Fruit fly (Drosophila melanogaster) whole organism, embryonic: ENCODE data around the gene HemK2.

Source experiments
- BEAF-32 ChIP-seq: fragments of 200-800 bp; sonication (Bioruptor generic); optimal IDR thresholded peaks from 3 replicates; lab custom pipeline; 2017; ENCODE audit warnings: missing biosample characterization, missing genetic modification characterization, mild to moderate bottlenecking, moderate library complexity, missing genetic modification reagents
- Bdp1 ChIP-seq: fragments of 200-800 bp; sonication (Bioruptor generic); optimal IDR thresholded peaks from 3 replicates; lab custom pipeline; 2016; ENCODE audit warnings: missing biosample characterization, missing genetic modification characterization
- CG11247 ChIP-seq: fragments of 200-800 bp; sonication (Bioruptor generic); IDR thresholded peaks from 2 replicates; pipeline ENCODE4 v1.3.6; 2022; ENCODE audit warnings: missing biosample characterization, missing genetic modification characterization
- CG11696 ChIP-seq: fragments of 200-800 bp; sonication (Bioruptor generic); IDR thresholded peaks from 2 replicates; pipeline ENCODE4 v1.3.6; 2022; ENCODE audit warnings: missing biosample characterization, missing genetic modification characterization
- CG13287 ChIP-seq: fragments of 200-800 bp; sonication (Bioruptor generic); IDR thresholded peaks from 2 replicates; pipeline ENCODE4 v1.3.6; 2022; ENCODE audit warnings: missing biosample characterization, missing genetic modification characterization; ENCODE audit not compliant: partially characterized antibody
- CG13424 ChIP-seq: fragments of 200-800 bp; sonication (Bioruptor generic); optimal IDR thresholded peaks from 2 replicates; lab custom pipeline; 2019; ENCODE audit warnings: missing biosample characterization, mild to moderate bottlenecking, missing genetic modification characterization, moderate library complexity
- CG14860 ChIP-seq: fragments of 200-800 bp; sonication (Bioruptor generic); IDR thresholded peaks from 3 replicates; pipeline ENCODE4 v1.3.6; 2022; ENCODE audit warnings: missing biosample characterization, missing genetic modification characterization; ENCODE audit not compliant: partially characterized antibody
- CG15269 ChIP-seq: fragments of 200-800 bp; sonication (Bioruptor generic); optimal IDR thresholded peaks from 2 replicates; lab custom pipeline; 2018; ENCODE audit warnings: missing biosample characterization, mild to moderate bottlenecking, missing genetic modification characterization, moderate library complexity
- CG17328 ChIP-seq: fragments of 200-800 bp; sonication (Bioruptor generic); IDR thresholded peaks from 2 replicates; pipeline ENCODE4 v1.3.6; 2022; ENCODE audit warnings: missing biosample characterization, missing genetic modification characterization
- CG2202 ChIP-seq: fragments of 200-800 bp; sonication (Bioruptor generic); optimal IDR thresholded peaks from 2 replicates; lab custom pipeline; 2018; ENCODE audit warnings: missing biosample characterization, mild to moderate bottlenecking, missing genetic modification characterization
- CG31388 ChIP-seq: fragments of 200-800 bp; sonication (Bioruptor generic); optimal IDR thresholded peaks from 2 replicates; lab custom pipeline; 2016; ENCODE audit warnings: missing biosample characterization, missing genetic modification characterization
- CG5180 ChIP-seq: fragments of 200-800 bp; sonication (Bioruptor generic); optimal IDR thresholded peaks from 3 replicates; lab custom pipeline; 2017; ENCODE audit warnings: missing biosample characterization, missing genetic modification characterization, mild to moderate bottlenecking, moderate library complexity, missing genetic modification reagents
- CG6175 ChIP-seq: fragments of 200-800 bp; sonication (Bioruptor generic); IDR thresholded peaks from 3 replicates; pipeline ENCODE4 v1.3.6; 2022; ENCODE audit warnings: missing biosample characterization, missing genetic modification characterization
- CG6654 ChIP-seq: fragments of 200-800 bp; sonication (Bioruptor generic); optimal IDR thresholded peaks from 2 replicates; lab custom pipeline; 2017; ENCODE audit warnings: missing biosample characterization, mild to moderate bottlenecking, missing genetic modification characterization
- CG6791 ChIP-seq: fragments of 200-800 bp; sonication (Bioruptor generic); IDR thresholded peaks from 3 replicates; pipeline ENCODE4 v1.3.6; 2022; ENCODE audit warnings: missing biosample characterization, missing genetic modification characterization; ENCODE audit not compliant: partially characterized antibody
- CG7839 ChIP-seq: fragments of 200-800 bp; sonication (Bioruptor generic); optimal IDR thresholded peaks from 3 replicates; lab custom pipeline; 2018; ENCODE audit warnings: missing biosample characterization, mild to moderate bottlenecking, missing genetic modification characterization, moderate library complexity
- CG8290 ChIP-seq, 3 experiments: fragments of 200-800 bp; sonication (Bioruptor generic); optimal IDR thresholded peaks; 2 replicates each; lab custom pipeline; 2016 to 2019; ENCODE audit warnings: missing biosample characterization in 3 of 3, missing genetic modification characterization in 3 of 3, mild to moderate bottlenecking in 2 of 3, moderate library complexity in 1 of 3
- CG9437 ChIP-seq: fragments of 200-800 bp; sonication (Bioruptor generic); optimal IDR thresholded peaks from 2 replicates; lab custom pipeline; 2018; ENCODE audit warnings: missing biosample characterization, mild to moderate bottlenecking, missing genetic modification characterization
- CTCF ChIP-seq: fragments of 200-800 bp; sonication (Bioruptor generic); optimal IDR thresholded peaks from 2 replicates; lab custom pipeline; 2017; ENCODE audit warnings: missing biosample characterization, mild to moderate bottlenecking, missing genetic modification characterization, moderate library complexity
- Camta ChIP-seq: fragments of 200-800 bp; sonication (Bioruptor generic); optimal IDR thresholded peaks from 2 replicates; lab custom pipeline; 2016; ENCODE audit warnings: missing biosample characterization, missing genetic modification characterization
- D19A ChIP-seq: fragments of 200-800 bp; optimal IDR thresholded peaks from 3 replicates; lab custom pipeline; 2019; ENCODE audit warnings: missing biosample characterization, mild to moderate bottlenecking, missing genetic modification characterization, moderate library complexity
- Ets97D ChIP-seq: fragments of 200-800 bp; sonication (Bioruptor generic); optimal IDR thresholded peaks from 3 replicates; lab custom pipeline; 2016; ENCODE audit warnings: missing biosample characterization, missing genetic modification characterization
- HLH54F ChIP-seq: fragments of 200-800 bp; sonication (Bioruptor generic); optimal IDR thresholded peaks from 3 replicates; lab custom pipeline; 2016; ENCODE audit warnings: missing biosample characterization, missing genetic modification characterization
- Hsf ChIP-seq: fragments of 200-800 bp; sonication (Bioruptor generic); optimal IDR thresholded peaks from 3 replicates; lab custom pipeline; 2016; ENCODE audit warnings: missing biosample characterization, missing genetic modification characterization
- Pdp1 ChIP-seq, 2 experiments: fragments of 200-800 bp; sonication (Bioruptor generic); optimal IDR thresholded peaks; 3 replicates each; lab custom pipeline; 2016; ENCODE audit warnings: missing biosample characterization in 2 of 2, missing genetic modification characterization in 2 of 2, mild to moderate bottlenecking in 1 of 2, moderate library complexity in 1 of 2
- Six4 ChIP-seq: fragments of 200-800 bp; sonication (Bioruptor generic); optimal IDR thresholded peaks from 2 replicates; lab custom pipeline; 2016; ENCODE audit warnings: missing biosample characterization, missing genetic modification characterization
- Taf1 ChIP-seq: fragments of 200-800 bp; sonication (Bioruptor generic); IDR thresholded peaks from 2 replicates; pipeline ENCODE4 v1.3.6; 2022; ENCODE audit warnings: missing biosample characterization, missing genetic modification characterization
- aop ChIP-seq: fragments of 200-800 bp; sonication (Bioruptor generic); IDR thresholded peaks from 2 replicates; pipeline ENCODE4 v1.3.6; 2022; ENCODE audit warnings: missing biosample characterization, missing genetic modification characterization
- dati ChIP-seq: fragments of 200-800 bp; sonication (Bioruptor generic); IDR thresholded peaks from 2 replicates; pipeline ENCODE4 v1.3.6; 2022; ENCODE audit warnings: missing biosample characterization, missing genetic modification characterization
- ewg ChIP-seq: fragments of 200-800 bp; sonication (Bioruptor generic); optimal IDR thresholded peaks from 3 replicates; lab custom pipeline; 2017; ENCODE audit warnings: mild to moderate bottlenecking, missing biosample characterization, missing genetic modification reagents, missing genetic modification characterization
- exex ChIP-seq: fragments of 200-800 bp; sonication (Bioruptor generic); optimal IDR thresholded peaks from 4 replicates; lab custom pipeline; 2018; ENCODE audit warnings: missing biosample characterization, mild to moderate bottlenecking, missing genetic modification characterization, moderate library complexity
- fd102C ChIP-seq: fragments of 200-800 bp; sonication (Bioruptor generic); optimal IDR thresholded peaks from 2 replicates; lab custom pipeline; 2018; ENCODE audit warnings: missing biosample characterization, mild to moderate bottlenecking, missing genetic modification characterization, moderate library complexity
- fd3F ChIP-seq: fragments of 200-800 bp; sonication (Bioruptor generic); optimal IDR thresholded peaks from 2 replicates; lab custom pipeline; 2018; ENCODE audit warnings: missing biosample characterization, mild to moderate bottlenecking, missing genetic modification characterization, moderate library complexity
- fru ChIP-seq: fragments of >200 bp; optimal IDR thresholded peaks from 2 replicates; lab custom pipeline; 2017
- gcm2 ChIP-seq: fragments of 200-800 bp; sonication (Bioruptor generic); optimal IDR thresholded peaks from 2 replicates; lab custom pipeline; 2016; ENCODE audit warnings: missing biosample characterization, missing genetic modification characterization
- her ChIP-seq: fragments of 200-800 bp; sonication (Bioruptor generic); optimal IDR thresholded peaks from 2 replicates; lab custom pipeline; 2016; ENCODE audit warnings: missing biosample characterization, missing genetic modification characterization
- inv ChIP-seq: fragments of 200-800 bp; sonication (Bioruptor generic); IDR thresholded peaks from 2 replicates; pipeline ENCODE4 v1.3.6; 2022; ENCODE audit warnings: missing biosample characterization, missing genetic modification characterization; ENCODE audit not compliant: partially characterized antibody
- jumu ChIP-seq: fragments of 200-800 bp; sonication (Bioruptor generic); optimal IDR thresholded peaks from 3 replicates; lab custom pipeline; 2016; ENCODE audit warnings: missing biosample characterization, missing genetic modification characterization
- lilli ChIP-seq: fragments of 200-800 bp; sonication (Bioruptor generic); optimal IDR thresholded peaks from 3 replicates; lab custom pipeline; 2016; ENCODE audit warnings: missing biosample characterization, missing genetic modification characterization
- lola ChIP-seq, 3 experiments: fragments of >200 bp in 2 of 3; fragments of 200-800 bp in 1 of 3; sonication (Bioruptor generic) in 1 of 3; optimal IDR thresholded peaks; 2 replicates each; lab custom pipeline; 2017 to 2019; ENCODE audit warnings: missing biosample characterization in 3 of 3, missing genetic modification characterization in 3 of 3, mild to moderate bottlenecking in 1 of 3, moderate library complexity in 1 of 3
- luna ChIP-seq: fragments of 200-800 bp; sonication (Bioruptor generic); optimal IDR thresholded peaks from 2 replicates; lab custom pipeline; 2016; ENCODE audit warnings: missing biosample characterization, missing genetic modification characterization
- maf-S ChIP-seq: fragments of 200-800 bp; sonication (Bioruptor generic); optimal IDR thresholded peaks from 2 replicates; lab custom pipeline; 2016; ENCODE audit warnings: missing biosample characterization, missing genetic modification characterization
- mld ChIP-seq: fragments of 200-800 bp; sonication (Bioruptor generic); IDR thresholded peaks from 3 replicates; pipeline ENCODE4 v1.3.6; 2022; ENCODE audit warnings: missing biosample characterization, missing genetic modification characterization; ENCODE audit not compliant: partially characterized antibody
- row ChIP-seq: fragments of 200-800 bp; sonication (Bioruptor generic); IDR thresholded peaks from 3 replicates; pipeline ENCODE4 v1.3.6; 2022; ENCODE audit warnings: missing biosample characterization, missing genetic modification characterization
- salm ChIP-seq: fragments of 200-800 bp; sonication (Bioruptor generic); optimal IDR thresholded peaks from 2 replicates; lab custom pipeline; 2018; ENCODE audit warnings: missing biosample characterization, mild to moderate bottlenecking, missing genetic modification characterization
- slou ChIP-seq: fragments of 200-800 bp; sonication (Bioruptor generic); optimal IDR thresholded peaks from 3 replicates; lab custom pipeline; 2016; ENCODE audit warnings: missing biosample characterization, missing genetic modification characterization
- sna ChIP-seq: fragments of 200-800 bp; sonication (Bioruptor generic); IDR thresholded peaks from 2 replicates; pipeline ENCODE4 v1.3.6; 2022; ENCODE audit warnings: missing biosample characterization, missing genetic modification characterization; ENCODE audit not compliant: partially characterized antibody
- trh ChIP-seq: fragments of 200-800 bp; sonication (Bioruptor generic); optimal IDR thresholded peaks from 2 replicates; lab custom pipeline; 2016; ENCODE audit warnings: missing biosample characterization, missing genetic modification characterization
- twi ChIP-seq: fragments of 200-800 bp; optimal IDR thresholded peaks from 2 replicates; lab custom pipeline; 2019; ENCODE audit warnings: missing biosample characterization, mild to moderate bottlenecking, missing genetic modification characterization, moderate library complexity
- zfh2 ChIP-seq: fragments of 200-800 bp; sonication (Bioruptor generic); optimal IDR thresholded peaks from 2 replicates; lab custom pipeline; 2016; ENCODE audit warnings: missing biosample characterization, missing genetic modification characterization

The HemK2 gene

dm6 chr2L:2751904-2752459 lies 7.5 kb downstream of the HemK2 start, which contains the start of gene Bacc (continued):
- TF ChIP-seq lola (GFP tag; optimal IDR thresholded peaks at IDR 0.05; lab: Kevin White, UChicago) (peak in 1 of 3 experiments; percentile 73), CTCF (peak; percentile 37), fru (lab: Kevin White, UChicago) (no peak), twi (tag; lab: Kevin White, UChicago) (peak; percentile 38), CG14860 (no peak), maf-S (peak; percentile 83), CG13424 (tag; lab: Kevin White, UChicago) (peak; percentile 90), Ets97D (no peak), CG11696 (GFP tag; lab: Robert Waterston, UW) (no peak), CG2202 (peak; percentile 41), CG11247 (no peak), aop (GFP tag; lab: Robert Waterston, UW) (no peak), slou (GFP tag; lab: Kevin White, UChicago) (peak; percentile 72), Six4 (GFP tag; lab: Kevin White, UChicago) (peak; percentile 73), row (no peak), CG31388 (GFP tag; lab: Kevin White, UChicago) (peak; percentile 78), luna (GFP tag; lab: Kevin White, UChicago) (peak; percentile 70), mld (no peak), exex (tag; lab: Kevin White, UChicago) (no peak), trh (GFP tag; lab: Kevin White, UChicago) (peak; percentile 68), CG8290 (GFP tag; optimal IDR thresholded peaks at IDR 0.05; lab: Kevin White, UChicago) (peak; percentile 28), CG8290 (tag; optimal IDR thresholded peaks at IDR 0.05; lab: Kevin White, UChicago) (peak in 1 of 2 experiments; percentile 82), CG15269 (tag; lab: Kevin White, UChicago) (peak; percentile 92), D19A (tag; lab: Kevin White, UChicago) (peak; percentile 84), ewg (GFP tag; lab: Kevin White, UChicago) (peak; percentile 33), her (peak; percentile 88), jumu (GFP tag; lab: Kevin White, UChicago) (no peak), CG13287 (no peak), dati (no peak), inv (GFP tag; lab: Robert Waterston, UW) (no peak), salm (tag; lab: Kevin White, UChicago) (peak; percentile 77), CG17328 (GFP tag; lab: Robert Waterston, UW) (no peak), zfh2 (GFP tag; lab: Kevin White, UChicago) (peak; percentile 90), Taf1 (GFP tag; lab: Robert Waterston, UW) (no peak), CG6175 (GFP tag; lab: Robert Waterston, UW) (no peak), CG7839 (tag; lab: Kevin White, UChicago) (peak; percentile 86), BEAF-32 (no peak), HLH54F (peak; percentile 89), fd3F (peak; percentile 82), CG6791 (no peak), Hsf (GFP tag; lab: Kevin White, UChicago) (peak; percentile 89), Bdp1 (GFP tag; lab: Kevin White, UChicago) (peak; percentile 69), fd102C (GFP tag; lab: Kevin White, UChicago) (no peak), Pdp1 (GFP tag; optimal IDR thresholded peaks at IDR 0.05; lab: Kevin White, UChicago) (peak; percentile 73 to 87), gcm2 (GFP tag; lab: Kevin White, UChicago) (peak; percentile 77), sna (no peak), CG6654 (GFP tag; lab: Kevin White, UChicago) (peak; percentile 67), Camta (GFP tag; lab: Kevin White, UChicago) (peak; percentile 86), CG5180 (GFP tag; lab: Kevin White, UChicago) (peak; percentile 61), lilli (peak; percentile 90), CG9437 (peak; percentile 90)
